Worm (Caenorhabditis elegans) whole organism, late embryonic: ENCODE measurements around the gene acdh-12.

Source experiments
- F13H6.1 ChIP-seq: sonication (generic microtip); optimal IDR thresholded peaks from 2 replicates; lab custom pipeline; 2016; ENCODE audit warnings: missing genetic modification characterization, missing compliant biosample characterization
- K02D7.2 ChIP-seq: sonication (generic microtip); optimal IDR thresholded peaks from 2 replicates; lab custom pipeline; 2017; ENCODE audit warnings: mild to moderate bottlenecking, missing genetic modification characterization, missing compliant biosample characterization
- K09A11.1 ChIP-seq: sonication (generic microtip); optimal IDR thresholded peaks from 2 replicates; lab custom pipeline; 2017; ENCODE audit warnings: antibody characterized with exemption, mild to moderate bottlenecking, missing genetic modification characterization, missing compliant biosample characterization; ENCODE audit not compliant: insufficient read depth
- T23F11.4 ChIP-seq: fragments of 200-800 bp; sonication (Bioruptor generic); optimal IDR thresholded peaks from 2 replicates; lab custom pipeline; 2018; ENCODE audit warnings: mild to moderate bottlenecking, missing genetic modification characterization, missing compliant biosample characterization
- Y22D7AL.16 ChIP-seq: sonication (generic microtip); optimal IDR thresholded peaks from 2 replicates; lab custom pipeline; 2016; ENCODE audit warnings: missing genetic modification characterization, missing compliant biosample characterization
- ahr-1 ChIP-seq: sonication (generic microtip); optimal IDR thresholded peaks from 2 replicates; lab custom pipeline; 2016; ENCODE audit warnings: missing genetic modification characterization, missing compliant biosample characterization
- ama-1 ChIP-seq: fragments of 150-350 bp; optimal IDR thresholded peaks from 2 replicates; lab custom pipeline; 2014
- ceh-2 ChIP-seq: sonication (generic microtip); optimal IDR thresholded peaks from 2 replicates; lab custom pipeline; 2016; ENCODE audit warnings: missing genotype, missing genetic modification characterization, missing compliant biosample characterization
- ceh-22 ChIP-seq: sonication (generic microtip); optimal IDR thresholded peaks from 2 replicates; lab custom pipeline; 2017; ENCODE audit warnings: missing biosample characterization, missing genetic modification characterization
- che-1 ChIP-seq: sonication (generic microtip); optimal IDR thresholded peaks from 2 replicates; lab custom pipeline; 2016; ENCODE audit warnings: mild to moderate bottlenecking, missing genetic modification characterization, missing compliant biosample characterization
- dmd-4 ChIP-seq: sonication (generic microtip); optimal IDR thresholded peaks from 2 replicates; lab custom pipeline; 2016; ENCODE audit warnings: borderline replicate concordance, missing genetic modification characterization, missing compliant biosample characterization
- dve-1 ChIP-seq: sonication (generic microtip); optimal IDR thresholded peaks from 2 replicates; lab custom pipeline; 2017; ENCODE audit warnings: antibody characterized with exemption, mild to moderate bottlenecking, missing genetic modification characterization, missing compliant biosample characterization
- elt-2 ChIP-seq: sonication (generic microtip); optimal IDR thresholded peaks from 2 replicates; lab custom pipeline; 2016; ENCODE audit warnings: missing genetic modification reagents, missing genetic modification characterization, missing compliant biosample characterization
- ets-4 ChIP-seq: sonication (generic microtip); optimal IDR thresholded peaks from 2 replicates; lab custom pipeline; 2016; ENCODE audit warnings: missing genetic modification characterization, missing compliant biosample characterization
- eyg-1 ChIP-seq: sonication (generic microtip); optimal IDR thresholded peaks from 2 replicates; lab custom pipeline; 2016; ENCODE audit warnings: missing genotype, missing genetic modification characterization, missing compliant biosample characterization
- fkh-10 ChIP-seq: fragments of 150-350 bp; optimal IDR thresholded peaks from 2 replicates; lab custom pipeline; 2014; ENCODE audit warnings: missing biosample characterization, missing genetic modification reagents, missing genetic modification characterization
- hlh-13 ChIP-seq: fragments of 200-800 bp; sonication (Bioruptor generic); optimal IDR thresholded peaks from 2 replicates; lab custom pipeline; 2018; ENCODE audit warnings: mild to moderate bottlenecking, missing genetic modification characterization, missing compliant biosample characterization
- hlh-30 ChIP-seq: sonication (generic microtip); optimal IDR thresholded peaks from 2 replicates; lab custom pipeline; 2017; ENCODE audit warnings: antibody characterized with exemption, missing genetic modification characterization, missing compliant biosample characterization; ENCODE audit not compliant: insufficient read depth
- hlh-6 ChIP-seq: sonication (generic microtip); optimal IDR thresholded peaks from 2 replicates; lab custom pipeline; 2016; ENCODE audit warnings: missing genotype, missing genetic modification characterization, missing compliant biosample characterization
- lim-6 ChIP-seq: sonication (generic microtip); optimal IDR thresholded peaks from 2 replicates; lab custom pipeline; 2016; ENCODE audit warnings: missing genetic modification characterization, missing compliant biosample characterization
- lin-11 ChIP-seq: fragments of 200-800 bp; sonication (Bioruptor generic); optimal IDR thresholded peaks from 2 replicates; lab custom pipeline; 2018; ENCODE audit warnings: mild to moderate bottlenecking, missing genetic modification characterization, missing compliant biosample characterization
- mec-3 ChIP-seq: sonication (generic microtip); optimal IDR thresholded peaks from 2 replicates; lab custom pipeline; 2016; ENCODE audit warnings: borderline replicate concordance, missing genetic modification characterization, missing compliant biosample characterization
- nfya-1 ChIP-seq: sonication (generic microtip); optimal IDR thresholded peaks from 2 replicates; lab custom pipeline; 2017; ENCODE audit warnings: missing genetic modification characterization, mild to moderate bottlenecking, missing compliant biosample characterization, antibody characterized with exemption, moderate library complexity
- npax-4 ChIP-seq: sonication (generic microtip); optimal IDR thresholded peaks from 2 replicates; lab custom pipeline; 2016; ENCODE audit warnings: missing genetic modification characterization, missing compliant biosample characterization
- pat-9 ChIP-seq: fragments of 200-800 bp; sonication (Bioruptor generic); optimal IDR thresholded peaks from 2 replicates; lab custom pipeline; 2018; ENCODE audit warnings: mild to moderate bottlenecking, missing genetic modification characterization, moderate library complexity, missing compliant biosample characterization
- pax-1 ChIP-seq: fragments of 150-350 bp; optimal IDR thresholded peaks from 2 replicates; lab custom pipeline; 2014; ENCODE audit warnings: missing biosample characterization, missing genetic modification characterization
- pha-4 ChIP-seq: fragments of 150-350 bp; optimal IDR thresholded peaks from 2 replicates; lab custom pipeline; 2018; ENCODE audit warnings: missing biosample characterization, missing genetic modification reagents, missing genetic modification characterization
- pros-1 ChIP-seq: fragments of 150-350 bp; optimal IDR thresholded peaks from 2 replicates; lab custom pipeline; 2014; ENCODE audit warnings: missing biosample characterization, missing genetic modification reagents, missing genetic modification characterization
- rnt-1 ChIP-seq: sonication (generic microtip); optimal IDR thresholded peaks from 2 replicates; lab custom pipeline; 2016; ENCODE audit warnings: missing genetic modification characterization, missing compliant biosample characterization
- sdc-2 ChIP-seq: sonication (generic microtip); optimal IDR thresholded peaks from 2 replicates; lab custom pipeline; 2016; ENCODE audit warnings: missing genotype, missing genetic modification characterization, missing compliant biosample characterization
- syd-9 ChIP-seq: sonication (generic microtip); optimal IDR thresholded peaks from 2 replicates; lab custom pipeline; 2016; ENCODE audit warnings: mild to moderate bottlenecking, missing genetic modification characterization, moderate library complexity, missing compliant biosample characterization
- tbx-2 ChIP-seq: sonication (generic microtip); optimal IDR thresholded peaks from 2 replicates; lab custom pipeline; 2016; ENCODE audit warnings: missing genetic modification characterization, missing compliant biosample characterization
- tbx-7 ChIP-seq: sonication (generic microtip); optimal IDR thresholded peaks from 2 replicates; lab custom pipeline; 2016; ENCODE audit warnings: missing genotype, missing genetic modification characterization, missing compliant biosample characterization
- unc-3 ChIP-seq, 2 experiments: fragments of 200-800 bp in 1 of 2; sonication (Bioruptor generic) in 1 of 2; sonication (generic microtip) in 1 of 2; conservative IDR thresholded peaks in 1 of 2; optimal IDR thresholded peaks in 1 of 2; 2 replicates each; pipeline versions ENCODE4 v1.3.6 to Lab custom; 2016 to 2022; ENCODE audit warnings: missing compliant biosample characterization in 2 of 2, missing genetic modification characterization in 2 of 2, missing genetic modification reagents in 1 of 2
- unc-42 ChIP-seq: sonication (generic microtip); optimal IDR thresholded peaks from 2 replicates; lab custom pipeline; 2016; ENCODE audit warnings: missing genotype, missing genetic modification characterization, missing compliant biosample characterization

The acdh-12 gene

ce11 chrII:7217047-7217446, 21.6 kb upstream of the acdh-12 start, which contains the start of gene E04F6.10:
Gene E04F6.10 (minus strand): TSS chrII:7217147.
- no peak for TF ChIP-seq ceh-2 (tag; lab: Kevin White, UChicago)
- no peak for TF ChIP-seq ceh-22 (tag; lab: Kevin White, UChicago)
- no peak for TF ChIP-seq ama-1 (lab: Kevin White, UChicago)
- TF ChIP-seq rnt-1 (tag; lab: Kevin White, UChicago) = no peak
- TF ChIP-seq pha-4 = no peak
- no peak for TF ChIP-seq fkh-10 (GFP tag; lab: Kevin White, UChicago)
- no peak for TF ChIP-seq dve-1
- no peak for TF ChIP-seq hlh-6 (tag; lab: Kevin White, UChicago)
- TF ChIP-seq, all 69 proteins: peak for 0

DNA sequence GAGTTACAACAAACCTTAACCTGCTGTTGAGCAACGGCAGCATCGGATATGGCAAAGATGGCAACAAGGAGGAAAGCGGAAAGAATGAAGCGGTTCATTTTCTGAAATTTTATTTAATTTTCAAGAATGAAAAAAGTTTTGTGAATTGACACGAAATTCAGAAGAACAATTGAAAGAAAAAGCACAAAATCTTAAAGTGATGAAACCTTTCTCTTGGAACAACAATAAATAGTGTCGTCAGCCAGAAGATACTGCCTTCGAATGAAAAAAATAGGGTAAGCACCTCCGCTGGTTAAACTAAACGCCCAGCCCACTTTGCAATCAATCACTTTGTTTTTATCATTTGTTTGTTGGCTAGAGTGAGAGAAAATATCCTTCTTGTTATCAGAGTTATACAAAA, 16.6 kb upstream of the acdh-12 start, which contains the start of gene E04F6.9:
TSS of gene E04F6.9 (minus strand) at position 101 of the 400 bp plus-strand sequence.
- TF ChIP-seq K02D7.2 (tag; lab: Kevin White, UChicago) (no peak), pax-1 (tag; lab: Kevin White, UChicago) (no peak), Y22D7AL.16 (tag; lab: Kevin White, UChicago) (no peak), tbx-2 (tag; lab: Kevin White, UChicago) (no peak), che-1 (tag; lab: Kevin White, UChicago) (no peak), pat-9 (tag; lab: Kevin White, UChicago) (no peak), unc-3 (GFP tag; conservative IDR thresholded peaks at IDR 0.05; lab: Robert Waterston, UW) (no peak), unc-3 (tag; optimal IDR thresholded peaks at IDR 0.05; lab: Kevin White, UChicago) (no peak), F13H6.1 (tag; lab: Kevin White, UChicago) (no peak), pros-1 (tag; lab: Kevin White, UChicago) (no peak)

ce11 chrII:7211280-7211679, 15.8 kb upstream of the acdh-12 start, which contains the start of gene E04F6.8:
Gene E04F6.8 (minus strand): TSS chrII:7211380.
- TF ChIP-seq K02D7.2 (tag; lab: Kevin White, UChicago) (no peak), ets-4 (tag; lab: Kevin White, UChicago) (no peak)

- TF ChIP-seq T23F11.4 (GFP tag; lab: Kevin White, UChicago) (no peak), hlh-6 (tag; lab: Kevin White, UChicago) (no peak), ahr-1 (tag; lab: Kevin White, UChicago) (no peak), syd-9 (tag; lab: Kevin White, UChicago) (no peak), lim-6 (no peak), K09A11.1 (no peak), mec-3 (tag; lab: Kevin White, UChicago) (no peak), pax-1 (tag; lab: Kevin White, UChicago) (no peak), lin-11 (tag; lab: Kevin White, UChicago) (no peak)
Measured at ce11 chrII:7210187-7210586, 14.7 kb upstream of the acdh-12 start, which contains the start of gene E04F6.15. Gene E04F6.15 (minus strand): TSS chrII:7210287.

DNA sequence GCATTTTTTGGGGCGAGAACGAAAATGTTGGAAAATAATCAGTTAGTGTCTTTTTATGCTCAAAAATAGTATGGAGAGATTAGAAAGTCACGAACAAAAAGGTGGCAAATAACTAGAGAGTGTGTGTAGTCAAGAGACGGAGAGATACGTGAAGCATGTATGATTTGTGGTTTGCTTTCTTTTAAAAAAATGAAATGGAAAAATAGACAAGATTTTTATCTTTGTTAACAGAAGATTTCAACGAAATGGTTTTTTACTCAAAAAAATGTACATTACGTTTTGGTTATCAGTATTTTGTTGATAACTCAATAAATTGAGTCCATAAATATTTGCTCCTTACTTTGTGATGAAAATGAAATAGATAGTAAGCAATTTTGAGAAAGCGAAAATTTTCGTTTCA, 12.7 kb upstream of the acdh-12 start, which contains the start of gene dhs-7:
TSS of gene dhs-7 (minus strand) at position 277 of the 400 bp plus-strand sequence.
- TF ChIP-seq dmd-4 (tag; lab: Kevin White, UChicago) (no peak), pros-1 (tag; lab: Kevin White, UChicago) (no peak), nfya-1 (tag; lab: Kevin White, UChicago) (no peak), pha-4 (no peak), hlh-13 (GFP tag; lab: Kevin White, UChicago) (no peak), tbx-7 (tag; lab: Kevin White, UChicago) (no peak), hlh-6 (tag; lab: Kevin White, UChicago) (no peak), hlh-30 (tag; lab: Kevin White, UChicago) (no peak), rnt-1 (tag; lab: Kevin White, UChicago) (no peak), npax-4 (no peak), eyg-1 (tag; lab: Kevin White, UChicago) (no peak), unc-42 (tag; lab: Kevin White, UChicago) (no peak), sdc-2 (tag; lab: Kevin White, UChicago) (no peak), elt-2 (tag; lab: Kevin White, UChicago) (no peak)
- TF ChIP-seq, all 69 proteins: peak for 0
